Worm (Caenorhabditis elegans) whole organism, L3 larva: ENCODE results near the gene T09D3.3.

Experiments used
- ZK546.5 ChIP-seq: sonication (generic microtip); optimal IDR thresholded peaks from 2 replicates; lab custom pipeline; 2017; ENCODE audit warnings: missing biosample characterization, missing genetic modification characterization
- aly-2 ChIP-seq: fragments of 150-350 bp; optimal IDR thresholded peaks from 2 replicates; lab custom pipeline; 2014; ENCODE audit warnings: missing biosample characterization, missing genetic modification characterization
- egl-27 ChIP-seq: sonication (generic microtip); optimal IDR thresholded peaks from 4 replicates; lab custom pipeline; 2017; ENCODE audit warnings: missing biosample characterization, missing genetic modification reagents, missing genetic modification characterization
- egl-5 ChIP-seq: fragments of 150-350 bp; optimal IDR thresholded peaks from 2 replicates; lab custom pipeline; 2017; ENCODE audit warnings: missing biosample characterization, missing genetic modification reagents, missing genetic modification characterization, inconsistent platforms
- elt-1 ChIP-seq: fragments of 150-350 bp; optimal IDR thresholded peaks from 2 replicates; lab custom pipeline; 2014; ENCODE audit warnings: missing biosample characterization, missing genetic modification characterization
- elt-3 ChIP-seq, 3 experiments: fragments of 150-350 bp in 1 of 3; sonication (generic microtip) in 2 of 3; optimal IDR thresholded peaks; 2 replicates in 2 of 3; 4 replicates in 1 of 3; lab custom pipeline; 2014 to 2017; ENCODE audit warnings: missing biosample characterization in 3 of 3, missing genetic modification characterization in 3 of 3
- eor-1 ChIP-seq, 2 experiments: fragments of 150-350 bp; optimal IDR thresholded peaks; 2 replicates each; lab custom pipeline; 2014 to 2018; ENCODE audit warnings: missing biosample characterization in 2 of 2, missing genetic modification characterization in 2 of 2
- jun-1 ChIP-seq: fragments of 150-350 bp; optimal IDR thresholded peaks from 2 replicates; lab custom pipeline; 2014; ENCODE audit warnings: missing biosample characterization, missing genetic modification reagents, missing genetic modification characterization
- lin-15B ChIP-seq: fragments of 150-350 bp; optimal IDR thresholded peaks from 2 replicates; lab custom pipeline; 2014; ENCODE audit warnings: missing biosample characterization, missing genetic modification characterization
- lsy-12 ChIP-seq: sonication (generic microtip); optimal IDR thresholded peaks from 2 replicates; lab custom pipeline; 2016; ENCODE audit warnings: mild to moderate bottlenecking, missing genetic modification characterization, missing compliant biosample characterization
- mdl-1 ChIP-seq: fragments of 150-350 bp; optimal IDR thresholded peaks from 2 replicates; lab custom pipeline; 2014; ENCODE audit warnings: missing biosample characterization, missing genetic modification characterization
- nfya-1 ChIP-seq: sonication (generic microtip); optimal IDR thresholded peaks from 2 replicates; lab custom pipeline; 2017; ENCODE audit warnings: missing genetic modification characterization, mild to moderate bottlenecking, missing compliant biosample characterization, antibody characterized with exemption, moderate library complexity; ENCODE audit not compliant: insufficient read depth
- nhr-12 ChIP-seq: fragments of 150-350 bp; optimal IDR thresholded peaks from 2 replicates; lab custom pipeline; 2014; ENCODE audit warnings: missing biosample characterization, missing genetic modification characterization
- nhr-67 ChIP-seq: fragments of 150-350 bp; optimal IDR thresholded peaks from 2 replicates; lab custom pipeline; 2014; ENCODE audit warnings: missing biosample characterization, missing genetic modification characterization
- nhr-77 ChIP-seq: fragments of 150-350 bp; optimal IDR thresholded peaks from 2 replicates; lab custom pipeline; 2014; ENCODE audit warnings: missing biosample characterization, missing genetic modification characterization
- pha-4 ChIP-seq: fragments of 150-350 bp; optimal IDR thresholded peaks from 2 replicates; lab custom pipeline; 2014; ENCODE audit warnings: missing biosample characterization, missing genetic modification reagents, missing genetic modification characterization
- snpc-4 ChIP-seq: fragments of 150-350 bp; optimal IDR thresholded peaks from 2 replicates; lab custom pipeline; 2014; ENCODE audit warnings: missing biosample characterization, missing genetic modification characterization
- tbx-2 ChIP-seq: sonication (generic microtip); optimal IDR thresholded peaks from 2 replicates; lab custom pipeline; 2016; ENCODE audit warnings: mild to moderate bottlenecking, missing genetic modification characterization, missing compliant biosample characterization
- ztf-11 ChIP-seq: fragments of 150-350 bp; optimal IDR thresholded peaks from 2 replicates; lab custom pipeline; 2014; ENCODE audit warnings: missing biosample characterization, missing genetic modification characterization

The T09D3.3 gene

DNA sequence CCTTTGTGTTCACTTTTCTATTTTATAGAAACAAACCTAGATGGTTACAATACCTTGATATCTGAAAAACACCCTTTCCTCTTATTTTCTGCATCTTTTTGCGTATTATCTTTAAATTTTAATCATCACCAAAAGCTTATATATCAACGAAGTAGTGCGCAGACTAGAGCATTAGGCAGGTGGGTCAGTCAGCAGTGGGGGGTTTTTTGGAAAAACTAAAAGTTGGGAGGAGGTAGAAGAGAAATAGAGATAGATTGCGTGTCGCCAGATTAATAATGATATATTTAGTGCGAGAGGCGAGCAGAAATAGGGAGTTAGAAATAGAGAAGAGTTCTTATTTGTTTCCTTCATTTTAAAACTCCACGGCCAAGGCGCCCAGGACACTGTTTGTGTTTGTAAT, 48.1 kb downstream of the T09D3.3 start:
- TF ChIP-seq nhr-12 (tag; lab: Kevin White, UChicago), result no peak
- TF ChIP-seq pha-4 (tag; lab: Kevin White, UChicago), result peak; percentile 13

DNA sequence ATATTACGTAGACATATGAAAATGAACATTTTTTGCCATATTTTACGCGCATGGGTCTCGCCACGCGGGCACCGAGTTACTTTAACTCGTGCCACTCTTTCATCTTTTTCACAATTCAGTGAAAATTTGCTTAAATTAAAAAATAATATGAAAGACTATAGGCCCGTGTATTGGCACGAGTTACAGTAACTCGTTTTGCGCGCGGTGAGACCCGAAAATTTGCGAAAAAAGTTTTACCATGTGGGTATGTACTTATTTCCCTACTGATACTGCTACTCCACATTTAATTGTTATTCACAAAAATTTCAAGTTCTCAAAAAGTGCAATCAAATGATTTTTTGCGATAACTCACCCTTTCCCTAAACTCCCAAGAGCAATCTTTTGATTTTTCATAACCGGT, 51.6 kb downstream of the T09D3.3 start:
- TF ChIP-seq elt-1 (tag; lab: Kevin White, UChicago), result no peak
- TF ChIP-seq jun-1 (tag; lab: Kevin White, UChicago), result no peak
- TF ChIP-seq lin-15B, result no peak
- no peak for TF ChIP-seq mdl-1 (tag; lab: Kevin White, UChicago)
- TF ChIP-seq nhr-77 (tag; lab: Kevin White, UChicago), result no peak
- no peak for TF ChIP-seq egl-27
- TF ChIP-seq egl-5 (tag; lab: Kevin White, UChicago), result no peak
- TF ChIP-seq nhr-67 (tag; lab: Kevin White, UChicago), result no peak
- no peak for TF ChIP-seq nfya-1 (tag; lab: Kevin White, UChicago)
- no peak for TF ChIP-seq elt-3 (tag; optimal IDR thresholded peaks at IDR 0.05; lab: Kevin White, UChicago)
- no peak for TF ChIP-seq eor-1 (tag; optimal IDR thresholded peaks at IDR 0.05; lab: Kevin White, UChicago)
- TF ChIP-seq lsy-12 (tag; lab: Kevin White, UChicago), result no peak
- no peak for TF ChIP-seq ZK546.5 (tag; lab: Kevin White, UChicago)
- no peak for TF ChIP-seq snpc-4 (tag; lab: Kevin White, UChicago)
- TF ChIP-seq tbx-2 (tag; lab: Kevin White, UChicago), result no peak
- no peak for TF ChIP-seq ztf-11 (tag; lab: Kevin White, UChicago)
- TF ChIP-seq aly-2 (tag; lab: Kevin White, UChicago), result no peak
